Worm (Caenorhabditis elegans) whole organism, L4 larva: ENCODE results near the gene dct-6.
A peak's percentile ranks its signal among the peaks of the same experiment; 100 is the strongest.

Experiments used
- ZK546.5 ChIP-seq, 2 experiments: sonication (generic microtip); optimal IDR thresholded peaks; 2 replicates each; lab custom pipeline; 2017; ENCODE audit warnings: missing biosample characterization in 2 of 2, missing genetic modification characterization in 2 of 2
- ama-1 ChIP-seq: fragments of 150-350 bp; optimal IDR thresholded peaks from 2 replicates; lab custom pipeline; 2014; ENCODE audit warnings: inconsistent platforms, mixed read lengths
- ceh-62 ChIP-seq: sonication (generic microtip); optimal IDR thresholded peaks from 2 replicates; lab custom pipeline; 2017; ENCODE audit warnings: missing biosample characterization, missing genetic modification characterization
- daf-12 ChIP-seq: fragments of 150-350 bp; optimal IDR thresholded peaks from 2 replicates; lab custom pipeline; 2014; ENCODE audit warnings: missing biosample characterization, missing genetic modification reagents, missing genetic modification characterization
- dpl-1 ChIP-seq: fragments of 150-350 bp; optimal IDR thresholded peaks from 2 replicates; lab custom pipeline; 2014; ENCODE audit warnings: missing biosample characterization, missing genetic modification reagents, missing genetic modification characterization
- lin-39 ChIP-seq: fragments of 150-350 bp; optimal IDR thresholded peaks from 2 replicates; lab custom pipeline; 2014; ENCODE audit warnings: missing biosample characterization, missing genetic modification reagents, missing genetic modification characterization
- mep-1 ChIP-seq: fragments of 150-350 bp; sonication (generic microtip); optimal IDR thresholded peaks from 3 replicates; lab custom pipeline; 2014; ENCODE audit warnings: missing biosample characterization, missing genetic modification characterization
- pqm-1 ChIP-seq: sonication (generic microtip); optimal IDR thresholded peaks from 2 replicates; lab custom pipeline; 2017; ENCODE audit warnings: missing biosample characterization, missing genetic modification characterization

DNA sequence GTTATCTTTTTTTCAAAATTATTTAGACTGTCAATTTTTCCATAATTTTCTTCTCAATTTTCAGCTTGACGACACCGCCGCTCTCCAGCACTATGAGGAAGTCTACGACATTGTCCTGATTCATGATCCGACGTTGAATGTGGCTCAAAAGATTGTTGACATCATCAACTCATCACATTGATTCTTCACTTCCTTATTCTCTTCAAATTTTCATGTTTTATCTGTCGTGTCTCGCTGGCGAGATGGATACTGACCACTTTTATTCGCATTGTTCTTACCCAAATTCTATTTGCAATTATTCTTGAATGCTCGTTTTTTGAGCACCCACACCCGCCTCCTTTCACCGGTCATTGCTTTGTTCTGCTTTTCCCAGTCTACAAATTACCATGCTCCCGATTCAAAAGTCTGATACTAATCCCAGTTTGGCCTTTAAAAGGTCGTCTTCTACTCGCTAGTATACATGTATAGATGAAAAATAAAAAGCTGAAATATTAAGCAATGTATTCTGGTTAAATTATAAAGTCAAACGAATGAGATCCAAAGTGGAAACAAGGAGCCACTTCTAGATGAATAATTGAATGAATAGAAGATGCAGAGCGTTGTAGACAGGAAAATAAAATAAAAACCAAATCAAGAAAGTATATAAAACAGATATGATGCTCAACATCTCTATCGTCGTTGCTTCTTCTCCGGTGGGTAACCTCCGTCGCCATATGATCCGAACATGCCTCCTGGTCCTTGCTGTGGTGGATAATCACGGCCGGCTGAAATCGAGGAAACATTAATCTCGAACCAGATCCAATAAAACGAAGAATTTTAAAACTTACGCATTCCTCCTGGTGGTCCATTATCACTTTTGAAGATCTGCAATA is 12.9 kb upstream of the dct-6 start:
- TF ChIP-seq ceh-62 (no peak), mep-1 (tag; lab: Kevin White, UChicago) (peak; percentile 43), daf-12 (tag; lab: Kevin White, UChicago) (no peak), lin-39 (tag; lab: Kevin White, UChicago) (no peak), ZK546.5 (tag; optimal IDR thresholded peaks at IDR 0.05; lab: Kevin White, UChicago) (no peak), ama-1 (lab: Kevin White, UChicago) (no peak), dpl-1 (GFP tag; lab: Kevin White, UChicago) (no peak), pqm-1 (no peak)
